Worm (Caenorhabditis elegans) whole organism, L3 larva: ENCODE measurements around the gene gcy-18.

Source experiments
- R02D3.7 ChIP-seq: fragments of 150-350 bp; optimal IDR thresholded peaks from 2 replicates; lab custom pipeline; 2014; ENCODE audit warnings: missing biosample characterization, missing genetic modification characterization
- ZK546.5 ChIP-seq: sonication (generic microtip); optimal IDR thresholded peaks from 2 replicates; lab custom pipeline; 2017; ENCODE audit warnings: missing biosample characterization, missing genetic modification characterization
- ama-1 ChIP-seq: fragments of 150-350 bp; optimal IDR thresholded peaks from 2 replicates; lab custom pipeline; 2018
- fkh-2 ChIP-seq: fragments of 150-350 bp; optimal IDR thresholded peaks from 2 replicates; lab custom pipeline; 2014; ENCODE audit warnings: missing biosample characterization, missing genetic modification reagents, missing genetic modification characterization
- nhr-237 ChIP-seq: fragments of 150-350 bp; optimal IDR thresholded peaks from 2 replicates; lab custom pipeline; 2014; ENCODE audit warnings: missing biosample characterization, missing genetic modification characterization
- nhr-25 ChIP-seq: sonication (generic microtip); optimal IDR thresholded peaks from 2 replicates; lab custom pipeline; 2017; ENCODE audit warnings: missing biosample characterization, missing genetic modification characterization
- sea-2 ChIP-seq: fragments of 150-350 bp; sonication (generic microtip); optimal IDR thresholded peaks from 4 replicates; lab custom pipeline; 2014; ENCODE audit warnings: missing biosample characterization, missing genetic modification reagents, missing genetic modification characterization
- tbx-2 ChIP-seq: sonication (generic microtip); optimal IDR thresholded peaks from 2 replicates; lab custom pipeline; 2016; ENCODE audit warnings: mild to moderate bottlenecking, missing genetic modification characterization, missing compliant biosample characterization
- unc-39 ChIP-seq: sonication (generic microtip); optimal IDR thresholded peaks from 4 replicates; lab custom pipeline; 2017; ENCODE audit warnings: missing biosample characterization, missing genetic modification characterization
- unc-62 ChIP-seq: fragments of 150-350 bp; sonication (generic microtip); optimal IDR thresholded peaks from 4 replicates; lab custom pipeline; 2014; ENCODE audit warnings: missing biosample characterization, missing genetic modification reagents, missing genetic modification characterization

DNA sequence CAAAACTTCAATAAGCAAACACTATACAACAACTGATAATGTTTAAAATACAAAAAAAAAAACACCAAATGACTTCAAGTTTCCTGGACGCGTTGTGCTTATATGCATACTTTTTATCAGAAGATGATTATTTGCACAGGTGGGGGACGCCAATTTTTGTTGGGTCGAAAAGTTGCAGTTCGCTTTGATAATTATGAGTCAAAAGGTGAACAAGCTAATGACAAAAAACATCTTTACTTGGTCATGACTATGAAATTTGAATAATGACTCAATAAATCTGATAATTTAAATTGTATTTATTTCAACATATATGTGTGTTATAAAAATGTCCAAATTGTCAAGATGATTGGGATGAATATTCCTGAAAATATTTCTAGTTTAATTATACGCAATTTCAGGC lies 23.3 kb downstream of the gcy-18 start, which contains the start of gene ZK896.4:
- TF ChIP-seq sea-2 (GFP tag; lab: Kevin White, UChicago) (no peak), nhr-25 (tag; lab: Kevin White, UChicago) (no peak), unc-62 (GFP tag; lab: Kevin White, UChicago) (no peak), fkh-2 (no peak), unc-39 (tag; lab: Kevin White, UChicago) (no peak), ama-1 (lab: Kevin White, UChicago) (no peak), tbx-2 (tag; lab: Kevin White, UChicago) (no peak), ZK546.5 (tag; lab: Kevin White, UChicago) (no peak), nhr-237 (tag; lab: Kevin White, UChicago) (no peak), R02D3.7 (tag; lab: Kevin White, UChicago) (no peak)
